Fruit fly (Drosophila melanogaster): ENCODE results near the gene CG32189.

dm6 chr3L:17822784-17823383 lies 12.1 kb downstream of the CG32189 start, which contains the start of the genes Ir75c and Grd:
- TF ChIP-seq CG8478 (optimal IDR thresholded peaks at IDR 0.05) = no peak
- no peak for TF ChIP-seq CTCF (optimal IDR thresholded peaks at IDR 0.05)
